Fruit fly (Drosophila melanogaster): Measurements from ENCODE around the gene CG4238.

- TF ChIP-seq psq (optimal IDR thresholded peaks at IDR 0.05) = no peak
- no peak for TF ChIP-seq h (optimal IDR thresholded peaks at IDR 0.05)
These were observed 29.8 kb downstream of the CG4238 start for dm6 chr2L:2039458-2039857.
